Fruit fly (Drosophila melanogaster) whole organism, embryonic: ENCODE measurements around the gene CG8173.
A peak's percentile ranks its signal among the peaks of the same experiment; 100 is the strongest.

Source experiments
- Atf6 ChIP-seq: fragments of 200-800 bp; sonication (Bioruptor generic); IDR thresholded peaks from 2 replicates; pipeline ENCODE4 v1.3.6; 2022; ENCODE audit warnings: missing biosample characterization, missing genetic modification characterization
- Bdp1 ChIP-seq: fragments of 200-800 bp; sonication (Bioruptor generic); optimal IDR thresholded peaks from 3 replicates; lab custom pipeline; 2016; ENCODE audit warnings: missing biosample characterization, missing genetic modification characterization
- CG10267 ChIP-seq: fragments of 200-800 bp; sonication (Bioruptor generic); optimal IDR thresholded peaks from 2 replicates; lab custom pipeline; 2018; ENCODE audit warnings: missing biosample characterization, mild to moderate bottlenecking, missing genetic modification characterization, moderate library complexity
- CG11723 ChIP-seq: fragments of 200-800 bp; sonication (Bioruptor generic); optimal IDR thresholded peaks from 2 replicates; lab custom pipeline; 2017; ENCODE audit warnings: missing biosample characterization, mild to moderate bottlenecking, missing genetic modification characterization
- CG12104 ChIP-seq: fragments of 200-800 bp; sonication (Bioruptor generic); optimal IDR thresholded peaks from 3 replicates; lab custom pipeline; 2016; ENCODE audit warnings: missing biosample characterization, missing genetic modification characterization
- CG12155 ChIP-seq: fragments of 200-800 bp; sonication (Bioruptor generic); optimal IDR thresholded peaks from 3 replicates; lab custom pipeline; 2016; ENCODE audit warnings: missing biosample characterization, missing genetic modification characterization
- CG12219 ChIP-seq: fragments of 200-800 bp; sonication (Bioruptor generic); optimal IDR thresholded peaks from 3 replicates; lab custom pipeline; 2018; ENCODE audit warnings: missing biosample characterization, mild to moderate bottlenecking, missing genetic modification characterization
- CG13287 ChIP-seq: fragments of 200-800 bp; sonication (Bioruptor generic); IDR thresholded peaks from 2 replicates; pipeline ENCODE4 v1.3.6; 2022; ENCODE audit warnings: missing biosample characterization, missing genetic modification characterization; ENCODE audit not compliant: partially characterized antibody
- CG15514 ChIP-seq: fragments of 200-800 bp; sonication (Bioruptor generic); optimal IDR thresholded peaks from 3 replicates; lab custom pipeline; 2017; ENCODE audit warnings: missing biosample characterization, missing genetic modification characterization, mild to moderate bottlenecking, moderate library complexity, missing genetic modification reagents
- CG17359 ChIP-seq: fragments of 200-800 bp; sonication (Bioruptor generic); optimal IDR thresholded peaks from 3 replicates; lab custom pipeline; 2018; ENCODE audit warnings: missing biosample characterization, mild to moderate bottlenecking, missing genetic modification characterization, moderate library complexity
- CG2129 ChIP-seq: fragments of 200-800 bp; sonication (Bioruptor generic); IDR thresholded peaks from 2 replicates; pipeline ENCODE4 v1.3.6; 2022; ENCODE audit warnings: missing biosample characterization, missing genetic modification characterization; ENCODE audit not compliant: partially characterized antibody
- CG30403 ChIP-seq: fragments of 200-800 bp; sonication (Bioruptor generic); optimal IDR thresholded peaks from 3 replicates; lab custom pipeline; 2016; ENCODE audit warnings: missing biosample characterization, missing genetic modification characterization
- CG31365 ChIP-seq: fragments of 200-800 bp; sonication (Bioruptor generic); optimal IDR thresholded peaks from 2 replicates; lab custom pipeline; 2018; ENCODE audit warnings: missing biosample characterization, mild to moderate bottlenecking, missing genetic modification characterization
- CG33213 ChIP-seq: fragments of 200-800 bp; sonication (Bioruptor generic); optimal IDR thresholded peaks from 3 replicates; lab custom pipeline; 2016; ENCODE audit warnings: missing biosample characterization, missing genetic modification characterization
- CG5180 ChIP-seq: fragments of 200-800 bp; sonication (Bioruptor generic); optimal IDR thresholded peaks from 3 replicates; lab custom pipeline; 2017; ENCODE audit warnings: missing biosample characterization, missing genetic modification characterization, mild to moderate bottlenecking, moderate library complexity, missing genetic modification reagents
- CG6791 ChIP-seq: fragments of 200-800 bp; sonication (Bioruptor generic); IDR thresholded peaks from 3 replicates; pipeline ENCODE4 v1.3.6; 2022; ENCODE audit warnings: missing biosample characterization, missing genetic modification characterization; ENCODE audit not compliant: partially characterized antibody
- CG7839 ChIP-seq: fragments of 200-800 bp; sonication (Bioruptor generic); optimal IDR thresholded peaks from 3 replicates; lab custom pipeline; 2018; ENCODE audit warnings: missing biosample characterization, mild to moderate bottlenecking, missing genetic modification characterization, moderate library complexity
- CG8089 ChIP-seq: fragments of 200-800 bp; sonication (Bioruptor generic); optimal IDR thresholded peaks from 3 replicates; lab custom pipeline; 2016; ENCODE audit warnings: missing biosample characterization, missing genetic modification characterization
- CG8281 ChIP-seq: fragments of 200-800 bp; sonication (Bioruptor generic); optimal IDR thresholded peaks from 2 replicates; lab custom pipeline; 2018; ENCODE audit warnings: missing biosample characterization, mild to moderate bottlenecking, missing genetic modification characterization, moderate library complexity
- CG8359 ChIP-seq: fragments of 200-800 bp; sonication (Bioruptor generic); optimal IDR thresholded peaks from 2 replicates; lab custom pipeline; 2017; ENCODE audit warnings: missing biosample characterization, mild to moderate bottlenecking, missing genetic modification characterization, borderline replicate concordance
- CoRest ChIP-seq: fragments of 200-800 bp; sonication (Bioruptor generic); optimal IDR thresholded peaks from 3 replicates; lab custom pipeline; 2018; ENCODE audit warnings: missing biosample characterization, mild to moderate bottlenecking, missing genetic modification characterization, moderate library complexity
- HmgD ChIP-seq: fragments of 200-800 bp; sonication (Bioruptor generic); optimal IDR thresholded peaks from 3 replicates; lab custom pipeline; 2016; ENCODE audit warnings: missing biosample characterization, missing genetic modification characterization
- Hr78 ChIP-seq, 2 experiments: fragments of 200-800 bp in 1 of 2; fragments of >200 bp in 1 of 2; sonication (Bioruptor generic) in 1 of 2; optimal IDR thresholded peaks; 2 replicates each; lab custom pipeline; 2017 to 2019; ENCODE audit warnings: missing biosample characterization in 2 of 2, missing genetic modification characterization in 2 of 2, mild to moderate bottlenecking in 1 of 2, moderate library complexity in 1 of 2
- NC2α ChIP-seq: fragments of 200-800 bp; sonication (Bioruptor generic); optimal IDR thresholded peaks from 2 replicates; lab custom pipeline; 2016; ENCODE audit warnings: missing biosample characterization, missing genetic modification characterization
- Nf-YB ChIP-seq: fragments of 200-800 bp; sonication (Bioruptor generic); optimal IDR thresholded peaks from 3 replicates; lab custom pipeline; 2019; ENCODE audit warnings: missing biosample characterization, mild to moderate bottlenecking, missing genetic modification characterization, moderate library complexity
- Sox102F ChIP-seq: fragments of 200-800 bp; sonication (Bioruptor generic); optimal IDR thresholded peaks from 2 replicates; lab custom pipeline; 2018; ENCODE audit warnings: missing biosample characterization, mild to moderate bottlenecking, missing genetic modification characterization, moderate library complexity
- TFAM ChIP-seq: fragments of 200-800 bp; sonication (Bioruptor generic); optimal IDR thresholded peaks from 2 replicates; lab custom pipeline; 2017; ENCODE audit warnings: missing biosample characterization, missing genetic modification characterization, inconsistent platforms
- Trl ChIP-seq, 3 experiments: fragments of >200 bp in 2 of 3; fragments of 200-800 bp in 1 of 3; sonication (Bioruptor generic) in 1 of 3; optimal IDR thresholded peaks; 2 replicates in 1 of 3; 3 replicates in 2 of 3; lab custom pipeline; 2016 to 2017; ENCODE audit warnings: missing biosample characterization in 1 of 3, missing genetic modification characterization in 1 of 3
- Xbp1 ChIP-seq: fragments of 200-800 bp; sonication (Bioruptor generic); optimal IDR thresholded peaks from 3 replicates; lab custom pipeline; 2016; ENCODE audit warnings: missing biosample characterization, mild to moderate bottlenecking, missing genetic modification characterization
- YL-1 ChIP-seq: fragments of 200-800 bp; sonication (Bioruptor generic); optimal IDR thresholded peaks from 3 replicates; lab custom pipeline; 2017; ENCODE audit warnings: missing biosample characterization, mild to moderate bottlenecking, missing genetic modification characterization
- ato ChIP-seq: fragments of 200-800 bp; sonication (Bioruptor generic); IDR thresholded peaks from 2 replicates; pipeline ENCODE4 v1.3.6; 2022; ENCODE audit warnings: missing biosample characterization, missing genetic modification characterization; ENCODE audit not compliant: partially characterized antibody
- az2 ChIP-seq: fragments of 200-800 bp; sonication (Bioruptor generic); optimal IDR thresholded peaks from 3 replicates; lab custom pipeline; 2016; ENCODE audit warnings: missing biosample characterization, missing genetic modification characterization
- bowl ChIP-seq: fragments of 200-800 bp; sonication (Bioruptor generic); IDR thresholded peaks from 2 replicates; pipeline ENCODE4 v1.3.6; 2022; ENCODE audit warnings: missing biosample characterization, missing genetic modification characterization
- crp ChIP-seq, 2 experiments: fragments of 200-800 bp; sonication (Bioruptor generic); optimal IDR thresholded peaks; 2 replicates in 1 of 2; 3 replicates in 1 of 2; lab custom pipeline; 2017; ENCODE audit warnings: missing biosample characterization in 2 of 2, missing genetic modification characterization in 2 of 2, mild to moderate bottlenecking in 1 of 2, moderate library complexity in 1 of 2
- danr ChIP-seq: fragments of 200-800 bp; sonication (Bioruptor generic); IDR thresholded peaks from 2 replicates; pipeline ENCODE4 v1.3.6; 2022; ENCODE audit warnings: missing biosample characterization, missing genetic modification characterization
- ems ChIP-seq: fragments of 200-800 bp; sonication (Bioruptor generic); optimal IDR thresholded peaks from 3 replicates; lab custom pipeline; 2016; ENCODE audit warnings: missing biosample characterization, missing genetic modification characterization
- fd64A ChIP-seq: fragments of 200-800 bp; sonication (Bioruptor generic); optimal IDR thresholded peaks from 3 replicates; lab custom pipeline; 2018; ENCODE audit warnings: missing biosample characterization, mild to moderate bottlenecking, missing genetic modification characterization
- hb ChIP-seq: fragments of 200-800 bp; sonication (Bioruptor generic); IDR thresholded peaks from 3 replicates; pipeline ENCODE4 v1.3.6; 2022; ENCODE audit warnings: missing biosample characterization, missing genetic modification characterization; ENCODE audit not compliant: partially characterized antibody
- kah ChIP-seq: fragments of 200-800 bp; sonication (Bioruptor generic); optimal IDR thresholded peaks from 2 replicates; lab custom pipeline; 2018; ENCODE audit warnings: missing biosample characterization, mild to moderate bottlenecking, missing genetic modification characterization
- lola ChIP-seq, 3 experiments: fragments of >200 bp in 2 of 3; fragments of 200-800 bp in 1 of 3; sonication (Bioruptor generic) in 1 of 3; optimal IDR thresholded peaks; 2 replicates each; lab custom pipeline; 2017 to 2019; ENCODE audit warnings: missing biosample characterization in 3 of 3, missing genetic modification characterization in 3 of 3, mild to moderate bottlenecking in 1 of 3, moderate library complexity in 1 of 3
- pb ChIP-seq: fragments of 200-800 bp; sonication (Bioruptor generic); optimal IDR thresholded peaks from 3 replicates; lab custom pipeline; 2016; ENCODE audit warnings: missing biosample characterization, missing genetic modification characterization
- pum ChIP-seq: fragments of 200-800 bp; sonication (Bioruptor generic); optimal IDR thresholded peaks from 2 replicates; lab custom pipeline; 2016; ENCODE audit warnings: missing biosample characterization, missing genetic modification characterization
- schlank ChIP-seq: fragments of 200-800 bp; sonication (Bioruptor generic); optimal IDR thresholded peaks from 2 replicates; lab custom pipeline; 2018; ENCODE audit warnings: missing biosample characterization, mild to moderate bottlenecking, missing genetic modification characterization
- sens-2 ChIP-seq: fragments of 200-800 bp; sonication (Bioruptor generic); IDR thresholded peaks from 2 replicates; pipeline ENCODE4 v1.3.6; 2022; ENCODE audit warnings: missing biosample characterization, missing genetic modification characterization
- usp ChIP-seq: fragments of >200 bp; optimal IDR thresholded peaks from 2 replicates; lab custom pipeline; 2017; ENCODE audit warnings: missing biosample characterization, missing genetic modification characterization
- vnd ChIP-seq: fragments of 200-800 bp; sonication (Bioruptor generic); IDR thresholded peaks from 3 replicates; pipeline ENCODE4 v1.3.6; 2022; ENCODE audit warnings: missing biosample characterization, missing genetic modification characterization; ENCODE audit not compliant: partially characterized antibody
- wor ChIP-seq: fragments of 200-800 bp; sonication (Bioruptor generic); IDR thresholded peaks from 2 replicates; pipeline ENCODE4 v1.3.6; 2022; ENCODE audit warnings: missing biosample characterization, missing genetic modification characterization

The CG8173 gene

dm6 chrX:17682745-17683505, 26.5 kb downstream of the CG8173 start (continued):
- TF ChIP-seq HmgD (GFP tag; lab: Kevin White, UChicago) (no peak), TFAM (no peak), vnd (no peak), CG5180 (GFP tag; lab: Kevin White, UChicago) (peak; percentile 49), Nf-YB (GFP tag; lab: Kevin White, UChicago) (peak; percentile 19), sens-2 (peak; percentile 79), danr (peak; percentile 56; the same call in 1 of the 2 replicates), kah (GFP tag; lab: Kevin White, UChicago) (peak; percentile 4), Bdp1 (no peak), CG13287 (GFP tag; lab: Robert Waterston, UW) (no peak; the same call in 1 of the 2 replicates), CG6791 (GFP tag; lab: Robert Waterston, UW) (0 out of 3 replicates have a peak, but pooled peaks have one; percentile 8), CG31365 (no peak), CG8089 (GFP tag; lab: Kevin White, UChicago) (no peak), Hr78 (GFP tag; optimal IDR thresholded peaks at IDR 0.05; lab: Kevin White, UChicago) (no peak), lola (GFP tag; optimal IDR thresholded peaks at IDR 0.05; lab: Kevin White, UChicago) (peak in 1 of 3 experiments; percentile 42), CG30403 (GFP tag; lab: Kevin White, UChicago) (peak; percentile 74), crp (GFP tag; optimal IDR thresholded peaks at IDR 0.05; lab: Kevin White, UChicago) (no peak), Trl (optimal IDR thresholded peaks at IDR 0.05; lab: Kevin White, UChicago) (no peak), Trl (GFP tag; optimal IDR thresholded peaks at IDR 0.05; lab: Kevin White, UChicago) (no peak), CG12104 (peak; percentile 52), pb (GFP tag; lab: Kevin White, UChicago) (no peak), fd64A (GFP tag; lab: Kevin White, UChicago) (no peak), CG33213 (GFP tag; lab: Kevin White, UChicago) (no peak), CG8281 (tag; lab: Kevin White, UChicago) (no peak), CG15514 (peak; percentile 5), CG7839 (tag; lab: Kevin White, UChicago) (peak; percentile 66), usp (GFP tag; lab: Kevin White, UChicago) (no peak), CG12155 (GFP tag; lab: Kevin White, UChicago) (peak; percentile 24), Sox102F (GFP tag; lab: Kevin White, UChicago) (peak; percentile 68), ems (peak; percentile 39), wor (GFP tag; lab: Robert Waterston, UW) (peak; percentile 78), CG17359 (peak; percentile 83), CG8359 (GFP tag; lab: Kevin White, UChicago) (no peak), hb (GFP tag; lab: Robert Waterston, UW) (no peak), Atf6 (GFP tag; lab: Robert Waterston, UW) (peak; percentile 60; the same call in 1 of the 2 replicates), Xbp1 (peak; percentile 66), NC2α (GFP tag; lab: Kevin White, UChicago) (no peak), CG12219 (peak; percentile 22), bowl (GFP tag; lab: Robert Waterston, UW) (no peak; the same call in 1 of the 2 replicates), CG2129 (GFP tag; lab: Robert Waterston, UW) (no peak), CG11723 (GFP tag; lab: Kevin White, UChicago) (no peak), CG10267 (peak; percentile 50), pum (GFP tag; lab: Kevin White, UChicago) (no peak), az2 (peak; percentile 61), CoRest (tag; lab: Kevin White, UChicago) (peak; percentile 53), ato (GFP tag; lab: Robert Waterston, UW) (no peak), YL-1 (GFP tag; lab: Kevin White, UChicago) (no peak), schlank (tag; lab: Kevin White, UChicago) (no peak)
